Fruit fly (Drosophila melanogaster) Kc167 (cell line): ENCODE measurements around the gene Cyfip.

Source experiments
- Myc ChIP-seq: fragments of >200 bp; optimal IDR thresholded peaks from 2 replicates; lab custom pipeline; 2017; ENCODE audit warnings: missing external identifiers
- Sin3A ChIP-seq: fragments of >200 bp; optimal IDR thresholded peaks from 2 replicates; lab custom pipeline; 2018; ENCODE audit warnings: missing external identifiers
- h ChIP-seq: fragments of >200 bp; optimal IDR thresholded peaks from 3 replicates; lab custom pipeline; 2018; ENCODE audit warnings: missing external identifiers
- psq ChIP-seq: fragments of >200 bp; optimal IDR thresholded peaks from 2 replicates; lab custom pipeline; 2017; ENCODE audit warnings: missing external identifiers
- ttk ChIP-seq: sonication (Bioruptor generic); optimal IDR thresholded peaks from 2 replicates; lab custom pipeline; 2017; ENCODE audit warnings: missing external identifiers

DNA sequence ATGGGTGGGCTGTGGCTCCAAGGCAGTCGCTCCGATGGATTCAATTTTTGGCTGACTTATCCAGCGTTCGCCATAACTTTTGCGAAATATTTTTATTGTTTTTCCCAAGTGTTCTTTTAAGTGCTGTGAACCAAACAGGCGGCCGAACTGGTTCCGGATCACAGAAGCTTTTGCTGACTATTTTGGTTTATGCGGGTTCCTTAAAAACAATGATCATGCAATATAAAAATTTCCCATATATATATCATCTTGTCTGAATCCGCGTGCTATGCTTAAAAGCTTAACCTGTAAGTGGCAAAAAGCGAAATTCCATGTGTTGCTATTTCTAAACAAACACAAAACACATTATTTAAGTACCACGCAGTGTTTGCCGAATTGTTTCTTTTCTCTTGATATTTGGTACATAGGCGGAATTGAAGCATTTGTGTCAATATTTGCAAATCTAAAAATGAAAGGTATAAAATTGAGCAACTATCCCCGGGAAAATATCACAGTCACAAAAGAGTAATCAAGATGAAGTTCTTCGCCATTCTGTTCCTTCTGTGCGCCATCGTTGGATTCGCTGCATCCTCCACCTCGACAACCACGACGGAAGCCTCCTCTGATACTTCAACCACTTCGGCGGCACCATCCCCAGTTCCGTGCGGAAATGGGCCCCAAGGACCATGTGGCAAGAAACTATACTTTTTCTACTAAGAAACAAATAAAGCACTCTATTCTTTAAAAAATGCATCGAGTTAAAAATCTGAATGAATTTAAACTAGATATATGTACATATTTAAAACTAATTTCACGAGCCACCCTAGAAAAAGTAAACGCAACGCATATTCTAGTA lies 12.9 kb upstream of the Cyfip start, which contains the start of the genes CG6276 and CG44040:
- TF ChIP-seq h (lab: Kevin White, UChicago) = no peak
- no peak for TF ChIP-seq Sin3A (lab: Kevin White, UChicago)
- no peak for TF ChIP-seq Myc
- TF ChIP-seq psq = no peak
- no peak for TF ChIP-seq ttk (lab: Kevin White, UChicago)
